Fruit fly (Drosophila melanogaster): ENCODE results near the gene PhKgamma.

Gene PhKgamma

DNA sequence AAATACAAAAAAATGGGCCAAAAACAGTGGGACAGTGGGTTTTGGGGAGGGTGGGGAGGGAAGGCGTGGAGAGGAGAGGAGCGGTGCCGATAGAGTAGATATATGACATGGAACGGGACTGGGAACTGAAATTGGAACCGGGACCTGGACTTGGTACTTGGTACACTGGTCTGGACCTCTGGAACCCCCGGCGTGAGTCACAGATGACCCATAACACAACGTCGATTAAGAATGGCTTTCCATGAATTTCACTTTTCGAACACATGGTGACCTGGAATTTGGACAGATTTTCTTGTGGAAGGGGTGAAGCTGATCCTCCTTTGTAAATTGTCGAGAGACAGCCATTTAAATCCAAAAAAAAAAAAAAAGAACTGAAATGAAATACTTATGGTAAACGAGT is 8.3 kb upstream of the PhKgamma start:
- no peak for TF ChIP-seq Crg-1 (GFP tag; optimal IDR thresholded peaks at IDR 0.05)

DNA sequence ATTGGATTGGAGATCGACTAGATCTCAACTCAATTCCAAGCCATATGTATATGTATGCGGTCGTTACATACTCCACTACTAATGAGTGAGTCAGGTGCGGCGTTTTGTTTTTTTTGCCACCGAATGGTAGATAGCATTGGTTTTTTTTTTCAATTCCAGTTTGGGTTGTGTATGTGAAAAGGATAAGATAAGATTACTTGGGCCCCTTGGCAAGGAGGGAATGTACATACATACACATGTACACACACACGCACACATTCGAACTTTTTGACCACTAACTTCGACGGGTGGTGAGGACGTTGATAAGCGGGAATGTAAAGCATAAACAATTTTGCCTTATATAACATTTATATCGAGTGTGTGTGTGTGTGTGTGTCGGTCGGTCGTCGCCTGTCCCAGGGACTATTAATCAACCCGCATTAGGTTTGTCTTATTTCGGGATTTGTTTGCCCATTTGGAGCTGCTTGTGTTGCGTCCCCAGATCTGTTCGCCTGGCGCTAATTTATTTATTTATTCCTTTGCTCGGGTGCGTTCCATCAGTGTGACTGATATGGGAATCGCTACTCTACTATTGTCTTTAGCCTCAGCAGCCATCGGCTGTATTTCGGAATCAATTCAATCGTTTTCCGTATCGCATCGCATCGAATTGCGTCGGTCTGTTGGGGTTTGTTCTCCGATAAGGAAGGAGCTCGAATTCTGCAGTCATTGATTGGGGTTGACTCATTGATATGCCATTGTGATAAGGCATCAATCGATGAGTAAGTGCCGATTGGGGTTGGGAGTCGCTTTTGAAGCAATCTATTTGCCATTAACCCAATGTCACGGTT is 7.1 kb upstream of the PhKgamma start:
- TF ChIP-seq CG7045 (GFP tag; optimal IDR thresholded peaks at IDR 0.05) (no peak), Clk (GFP tag; optimal IDR thresholded peaks at IDR 0.05) (no peak), kay (GFP tag; ENCODE audit: borderline replicate concordance) (peak; percentile 20), CG14711 (tag; optimal IDR thresholded peaks at IDR 0.05) (no peak)

DNA sequence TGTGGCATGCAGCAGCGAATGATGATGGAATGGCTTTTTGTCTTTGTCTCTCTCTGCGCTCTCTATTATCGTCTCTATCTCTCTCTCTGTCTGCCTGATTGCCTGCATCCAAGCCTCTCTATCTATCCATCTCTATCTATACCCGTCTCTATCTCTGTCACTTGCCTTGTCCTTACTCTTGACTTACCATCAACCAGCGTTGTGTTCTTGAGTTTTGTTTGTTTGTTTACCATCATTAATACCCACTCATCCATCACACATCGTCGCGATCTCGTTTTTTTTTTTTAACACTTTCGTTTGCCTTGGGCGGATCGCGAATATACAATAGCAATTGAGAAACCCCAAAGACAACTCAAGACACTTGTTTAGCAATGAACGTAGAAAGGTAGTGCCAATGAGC is 5.3 kb upstream of the PhKgamma start:
- TF ChIP-seq Hr96 (GFP tag; optimal IDR thresholded peaks at IDR 0.05) (no peak), CG5204 (GFP tag; optimal IDR thresholded peaks at IDR 0.05) (no peak), cnc (optimal IDR thresholded peaks at IDR 0.05) (no peak), Mnt (GFP tag; optimal IDR thresholded peaks at IDR 0.05) (no peak), tj (GFP tag; optimal IDR thresholded peaks at IDR 0.05) (no peak), bab1 (GFP tag; optimal IDR thresholded peaks at IDR 0.05) (no peak), toe (GFP tag; optimal IDR thresholded peaks at IDR 0.05) (no peak), CG7101 (tag; optimal IDR thresholded peaks at IDR 0.05) (no peak), pad (GFP tag; optimal IDR thresholded peaks at IDR 0.05) (no peak), CG11617 (GFP tag; optimal IDR thresholded peaks at IDR 0.05) (no peak), ovo (GFP tag; optimal IDR thresholded peaks at IDR 0.05) (no peak)

DNA sequence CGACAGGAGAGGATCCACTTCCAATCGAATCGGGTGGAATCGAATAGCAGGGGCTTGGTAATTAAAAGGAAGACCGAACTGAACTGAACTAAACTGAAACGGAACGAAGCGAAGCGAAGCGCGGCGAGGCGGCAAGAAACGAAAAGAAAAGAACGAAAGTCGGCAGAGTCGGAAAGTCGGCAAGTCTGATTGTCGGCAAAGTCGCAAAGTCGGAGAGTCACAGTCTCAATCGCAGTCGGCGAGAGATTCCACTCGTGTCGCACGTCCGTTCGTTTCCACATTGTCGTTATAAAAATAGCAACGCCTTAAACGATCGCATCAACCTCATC is 910 bp downstream of the PhKgamma start:
- TF ChIP-seq Hr96 (GFP tag; optimal IDR thresholded peaks at IDR 0.05) (no peak), Mnt (GFP tag; optimal IDR thresholded peaks at IDR 0.05) (no peak), CG1620 (GFP tag; optimal IDR thresholded peaks at IDR 0.05) (no peak), CG7045 (GFP tag; optimal IDR thresholded peaks at IDR 0.05) (no peak), kay (GFP tag; ENCODE audit: borderline replicate concordance) (no peak), cic (GFP tag; optimal IDR thresholded peaks at IDR 0.05) (no peak), CG11617 (GFP tag; optimal IDR thresholded peaks at IDR 0.05) (no peak), CG7101 (tag; optimal IDR thresholded peaks at IDR 0.05) (no peak), Crg-1 (GFP tag; optimal IDR thresholded peaks at IDR 0.05) (no peak), pad (GFP tag; optimal IDR thresholded peaks at IDR 0.05) (no peak), CG14711 (tag; optimal IDR thresholded peaks at IDR 0.05) (no peak), CG33017 (tag; optimal IDR thresholded peaks at IDR 0.05) (no peak), CG12768 (GFP tag; optimal IDR thresholded peaks at IDR 0.05) (no peak), bab1 (GFP tag; optimal IDR thresholded peaks at IDR 0.05) (no peak), cnc (optimal IDR thresholded peaks at IDR 0.05) (no peak)

DNA sequence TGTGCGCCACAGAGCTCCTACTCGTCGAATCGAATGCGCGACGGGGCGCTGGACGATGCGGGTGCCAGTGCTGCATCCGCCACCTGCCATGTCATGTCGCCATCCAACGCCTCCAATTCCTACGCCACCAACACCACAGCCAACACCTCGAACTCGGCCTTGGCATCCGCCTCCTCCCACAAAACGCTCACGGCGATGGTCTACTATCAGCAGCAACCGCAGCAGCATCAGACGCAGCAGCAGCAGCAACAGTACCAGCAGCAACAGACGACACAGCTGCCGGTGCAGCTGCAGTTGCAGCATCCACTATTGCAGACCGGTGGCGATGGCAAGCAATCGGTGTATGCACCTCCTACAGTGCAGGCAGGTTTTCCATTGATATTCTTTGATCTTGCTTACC is 5.8 kb downstream of the PhKgamma start:
- TF ChIP-seq cic (GFP tag; optimal IDR thresholded peaks at IDR 0.05) (no peak), Clk (GFP tag; optimal IDR thresholded peaks at IDR 0.05) (no peak), kay (GFP tag; ENCODE audit: borderline replicate concordance) (no peak), Hr96 (GFP tag; optimal IDR thresholded peaks at IDR 0.05) (no peak), ovo (GFP tag; optimal IDR thresholded peaks at IDR 0.05) (no peak), CG7101 (tag; optimal IDR thresholded peaks at IDR 0.05) (no peak), CG1620 (GFP tag; optimal IDR thresholded peaks at IDR 0.05) (no peak), CG11617 (GFP tag; optimal IDR thresholded peaks at IDR 0.05) (no peak), CG7045 (GFP tag; optimal IDR thresholded peaks at IDR 0.05) (no peak), Crg-1 (GFP tag; optimal IDR thresholded peaks at IDR 0.05) (no peak), toe (GFP tag; optimal IDR thresholded peaks at IDR 0.05) (no peak), pad (GFP tag; optimal IDR thresholded peaks at IDR 0.05) (no peak), CG14711 (tag; optimal IDR thresholded peaks at IDR 0.05) (no peak)

DNA sequence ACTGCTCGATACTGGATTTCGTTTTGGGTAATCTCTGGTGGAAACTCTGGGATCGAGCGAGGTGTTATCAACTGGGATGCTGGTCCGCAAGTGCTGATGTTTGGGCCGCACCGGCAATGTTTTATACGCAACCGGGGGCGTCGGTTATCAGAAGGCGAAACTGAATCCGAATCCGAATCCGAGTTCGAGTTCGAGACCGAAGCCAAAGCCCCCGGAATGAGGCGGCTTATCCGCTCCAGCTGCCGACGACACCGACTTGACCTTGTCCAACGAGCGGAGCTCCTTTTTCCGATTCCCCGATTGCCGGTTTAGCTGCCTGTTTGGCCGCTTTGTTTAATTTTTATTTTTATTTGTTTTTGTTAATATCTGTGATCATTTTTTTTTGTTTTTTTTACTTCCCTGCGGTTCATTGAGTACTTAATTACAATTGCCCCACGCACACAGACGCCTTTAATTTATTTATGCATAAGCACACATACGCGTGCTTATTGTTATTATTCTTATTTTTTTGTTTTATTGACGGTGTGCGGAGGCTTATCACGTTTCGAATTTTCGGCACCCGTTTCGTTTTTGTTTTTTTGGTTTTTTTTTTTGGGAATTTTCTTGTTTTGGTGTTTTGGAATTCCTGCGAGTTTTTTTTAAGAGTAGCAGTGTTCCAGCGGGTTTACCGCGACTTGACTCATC is 10.1 kb downstream of the PhKgamma start, which contains the start of gene CG2444:
TSS of gene CG2444 (minus strand) at position 372 of the 684 bp plus-strand sequence.
- TF ChIP-seq Hr96 (GFP tag; optimal IDR thresholded peaks at IDR 0.05) (no peak), toe (GFP tag; optimal IDR thresholded peaks at IDR 0.05) (no peak), CG11617 (GFP tag; optimal IDR thresholded peaks at IDR 0.05) (no peak), CG33017 (tag; optimal IDR thresholded peaks at IDR 0.05) (no peak), ovo (GFP tag; optimal IDR thresholded peaks at IDR 0.05) (no peak), bab1 (GFP tag; optimal IDR thresholded peaks at IDR 0.05) (no peak), CG12768 (GFP tag; optimal IDR thresholded peaks at IDR 0.05) (no peak), CG7101 (tag; optimal IDR thresholded peaks at IDR 0.05) (no peak), Mnt (GFP tag; optimal IDR thresholded peaks at IDR 0.05) (no peak), Clk (GFP tag; optimal IDR thresholded peaks at IDR 0.05) (no peak), CG14711 (tag; optimal IDR thresholded peaks at IDR 0.05) (no peak), CG5204 (GFP tag; optimal IDR thresholded peaks at IDR 0.05) (no peak), Crg-1 (GFP tag; optimal IDR thresholded peaks at IDR 0.05) (no peak), cic (GFP tag; optimal IDR thresholded peaks at IDR 0.05) (no peak), tj (GFP tag; optimal IDR thresholded peaks at IDR 0.05) (no peak), cnc (optimal IDR thresholded peaks at IDR 0.05) (no peak), CG1620 (GFP tag; optimal IDR thresholded peaks at IDR 0.05) (no peak)

Data from whole organism, adult.